Fruit fly (Drosophila melanogaster) whole organism, embryonic: ENCODE measurements around the gene Cep290.

ENCODE experiments used
- B-H1 ChIP-seq: fragments of 200-800 bp; sonication (Bioruptor generic); IDR thresholded peaks from 3 replicates; pipeline ENCODE4 v1.3.6; 2022; ENCODE audit warnings: missing biosample characterization, missing genetic modification characterization
- BEAF-32 ChIP-seq: fragments of 200-800 bp; sonication (Bioruptor generic); optimal IDR thresholded peaks from 3 replicates; lab custom pipeline; 2017; ENCODE audit warnings: missing biosample characterization, missing genetic modification characterization, mild to moderate bottlenecking, moderate library complexity, missing genetic modification reagents
- CG10366 ChIP-seq: fragments of 200-800 bp; sonication (Bioruptor generic); IDR thresholded peaks from 2 replicates; pipeline ENCODE4 v1.3.6; 2022; ENCODE audit warnings: missing biosample characterization, missing genetic modification characterization
- CG11560 ChIP-seq: fragments of 200-800 bp; sonication (Bioruptor generic); IDR thresholded peaks from 3 replicates; pipeline ENCODE4 v1.3.6; 2022; ENCODE audit warnings: missing biosample characterization, missing genetic modification characterization
- CG13123 ChIP-seq: fragments of 200-800 bp; sonication (Bioruptor generic); optimal IDR thresholded peaks from 2 replicates; lab custom pipeline; 2016; ENCODE audit warnings: missing biosample characterization, missing genetic modification characterization
- CG13287 ChIP-seq: fragments of 200-800 bp; sonication (Bioruptor generic); IDR thresholded peaks from 2 replicates; pipeline ENCODE4 v1.3.6; 2022; ENCODE audit warnings: missing biosample characterization, missing genetic modification characterization; ENCODE audit not compliant: partially characterized antibody
- CG1529 ChIP-seq: fragments of 200-800 bp; sonication (Bioruptor generic); optimal IDR thresholded peaks from 3 replicates; lab custom pipeline; 2018; ENCODE audit warnings: missing biosample characterization, missing genetic modification characterization
- CG15601 ChIP-seq: fragments of 200-800 bp; sonication (Bioruptor generic); optimal IDR thresholded peaks from 3 replicates; lab custom pipeline; 2019; ENCODE audit warnings: missing biosample characterization, mild to moderate bottlenecking, missing genetic modification characterization, moderate library complexity
- CG17186 ChIP-seq: fragments of 200-800 bp; sonication (Bioruptor generic); optimal IDR thresholded peaks from 3 replicates; lab custom pipeline; 2017; ENCODE audit warnings: missing biosample characterization, missing genetic modification reagents, missing genetic modification characterization
- CG17612 ChIP-seq: fragments of 200-800 bp; sonication (Bioruptor generic); IDR thresholded peaks from 2 replicates; pipeline ENCODE4 v1.3.6; 2022; ENCODE audit warnings: missing biosample characterization, missing genetic modification characterization
- CG18764 ChIP-seq: fragments of 200-800 bp; sonication (Bioruptor generic); optimal IDR thresholded peaks from 3 replicates; lab custom pipeline; 2016; ENCODE audit warnings: missing biosample characterization, missing genetic modification characterization
- CG32767 ChIP-seq: fragments of 200-800 bp; sonication (Bioruptor generic); IDR thresholded peaks from 2 replicates; pipeline ENCODE4 v1.3.6; 2022; ENCODE audit warnings: missing biosample characterization, missing genetic modification characterization
- CG4820 ChIP-seq: fragments of 200-800 bp; sonication (Bioruptor generic); optimal IDR thresholded peaks from 3 replicates; lab custom pipeline; 2016; ENCODE audit warnings: missing biosample characterization, missing genetic modification characterization
- CG5180 ChIP-seq: fragments of 200-800 bp; sonication (Bioruptor generic); optimal IDR thresholded peaks from 3 replicates; lab custom pipeline; 2017; ENCODE audit warnings: missing biosample characterization, missing genetic modification characterization, mild to moderate bottlenecking, moderate library complexity, missing genetic modification reagents
- CG7271 ChIP-seq: fragments of 200-800 bp; sonication (Bioruptor generic); optimal IDR thresholded peaks from 2 replicates; lab custom pipeline; 2018; ENCODE audit warnings: missing biosample characterization, mild to moderate bottlenecking, missing genetic modification characterization, moderate library complexity
- CG8290 ChIP-seq, 3 experiments: fragments of 200-800 bp; sonication (Bioruptor generic); optimal IDR thresholded peaks; 2 replicates each; lab custom pipeline; 2016 to 2019; ENCODE audit warnings: missing biosample characterization in 3 of 3, missing genetic modification characterization in 3 of 3, mild to moderate bottlenecking in 2 of 3, moderate library complexity in 1 of 3
- Camta ChIP-seq: fragments of 200-800 bp; sonication (Bioruptor generic); optimal IDR thresholded peaks from 2 replicates; lab custom pipeline; 2016; ENCODE audit warnings: missing biosample characterization, missing genetic modification characterization
- CoRest ChIP-seq: fragments of 200-800 bp; sonication (Bioruptor generic); optimal IDR thresholded peaks from 3 replicates; lab custom pipeline; 2018; ENCODE audit warnings: missing biosample characterization, mild to moderate bottlenecking, missing genetic modification characterization, moderate library complexity
- E2f1 ChIP-seq: fragments of 200-800 bp; sonication (Bioruptor generic); IDR thresholded peaks from 2 replicates; pipeline ENCODE4 v1.3.6; 2022; ENCODE audit warnings: missing biosample characterization, missing genetic modification characterization
- Hand ChIP-seq: fragments of 200-800 bp; sonication (Bioruptor generic); optimal IDR thresholded peaks from 2 replicates; lab custom pipeline; 2017; ENCODE audit warnings: mild to moderate bottlenecking, missing biosample characterization, missing genetic modification reagents, missing genetic modification characterization
- Lpt ChIP-seq: fragments of >200 bp; optimal IDR thresholded peaks from 2 replicates; lab custom pipeline; 2018; ENCODE audit warnings: missing biosample characterization, missing genetic modification characterization
- Mad ChIP-seq: fragments of 200-800 bp; sonication (Bioruptor generic); optimal IDR thresholded peaks from 2 replicates; lab custom pipeline; 2016; ENCODE audit warnings: missing biosample characterization, missing genetic modification characterization
- Max ChIP-seq: fragments of 200-800 bp; sonication (Bioruptor generic); optimal IDR thresholded peaks from 2 replicates; lab custom pipeline; 2016; ENCODE audit warnings: missing biosample characterization, mild to moderate bottlenecking, missing genetic modification characterization
- Meics ChIP-seq: fragments of 200-800 bp; sonication (Bioruptor generic); optimal IDR thresholded peaks from 2 replicates; lab custom pipeline; 2017; ENCODE audit warnings: missing biosample characterization, mild to moderate bottlenecking, missing genetic modification characterization
- NC2β ChIP-seq: fragments of 200-800 bp; sonication (Bioruptor generic); optimal IDR thresholded peaks from 2 replicates; lab custom pipeline; 2016; ENCODE audit warnings: missing biosample characterization, missing genetic modification characterization
- Neu2 ChIP-seq: fragments of 200-800 bp; sonication (Bioruptor generic); optimal IDR thresholded peaks from 3 replicates; lab custom pipeline; 2016; ENCODE audit warnings: missing biosample characterization, missing genetic modification characterization, borderline replicate concordance
- Pdp1 ChIP-seq, 2 experiments: fragments of 200-800 bp; sonication (Bioruptor generic); optimal IDR thresholded peaks; 3 replicates each; lab custom pipeline; 2016; ENCODE audit warnings: missing biosample characterization in 2 of 2, missing genetic modification characterization in 2 of 2, mild to moderate bottlenecking in 1 of 2, moderate library complexity in 1 of 2
- Rx ChIP-seq: fragments of 200-800 bp; sonication (Bioruptor generic); IDR thresholded peaks from 2 replicates; pipeline ENCODE4 v1.3.6; 2022; ENCODE audit warnings: missing biosample characterization, missing genetic modification characterization
- Sox102F ChIP-seq: fragments of 200-800 bp; sonication (Bioruptor generic); optimal IDR thresholded peaks from 2 replicates; lab custom pipeline; 2018; ENCODE audit warnings: missing biosample characterization, mild to moderate bottlenecking, missing genetic modification characterization, moderate library complexity
- Taf1 ChIP-seq: fragments of 200-800 bp; sonication (Bioruptor generic); IDR thresholded peaks from 2 replicates; pipeline ENCODE4 v1.3.6; 2022; ENCODE audit warnings: missing biosample characterization, missing genetic modification characterization
- Tbp ChIP-seq: fragments of >200 bp; optimal IDR thresholded peaks from 2 replicates; lab custom pipeline; 2018; ENCODE audit warnings: missing biosample characterization, missing genetic modification characterization
- YL-1 ChIP-seq: fragments of 200-800 bp; sonication (Bioruptor generic); optimal IDR thresholded peaks from 3 replicates; lab custom pipeline; 2017; ENCODE audit warnings: missing biosample characterization, mild to moderate bottlenecking, missing genetic modification characterization
- ase ChIP-seq: fragments of 200-800 bp; sonication (Bioruptor generic); IDR thresholded peaks from 3 replicates; pipeline ENCODE4 v1.3.6; 2022; ENCODE audit warnings: missing biosample characterization, missing genetic modification characterization
- btn ChIP-seq: fragments of 200-800 bp; sonication (Bioruptor generic); optimal IDR thresholded peaks from 2 replicates; lab custom pipeline; 2016; ENCODE audit warnings: missing biosample characterization, missing genetic modification characterization
- chinmo ChIP-seq: fragments of 200-800 bp; sonication (Bioruptor generic); IDR thresholded peaks from 4 replicates; pipeline ENCODE4 v1.3.6; 2022; ENCODE audit warnings: missing biosample characterization, missing genetic modification characterization; ENCODE audit not compliant: partially characterized antibody
- crol ChIP-seq: fragments of 200-800 bp; sonication (Bioruptor generic); IDR thresholded peaks from 2 replicates; pipeline ENCODE4 v1.3.6; 2022; ENCODE audit warnings: missing biosample characterization, missing genetic modification characterization
- exex ChIP-seq: fragments of 200-800 bp; sonication (Bioruptor generic); optimal IDR thresholded peaks from 4 replicates; lab custom pipeline; 2018; ENCODE audit warnings: missing biosample characterization, mild to moderate bottlenecking, missing genetic modification characterization, moderate library complexity
- gce ChIP-seq: fragments of 200-800 bp; sonication (Bioruptor generic); IDR thresholded peaks from 3 replicates; pipeline ENCODE4 v1.3.6; 2022; ENCODE audit warnings: missing biosample characterization, missing genetic modification characterization
- insv ChIP-seq, 2 experiments: fragments of 200-800 bp; sonication (Bioruptor generic); optimal IDR thresholded peaks; 3 replicates each; lab custom pipeline; 2016 to 2018; ENCODE audit warnings: missing biosample characterization in 2 of 2, missing genetic modification characterization in 2 of 2
- jumu ChIP-seq: fragments of 200-800 bp; sonication (Bioruptor generic); optimal IDR thresholded peaks from 3 replicates; lab custom pipeline; 2016; ENCODE audit warnings: missing biosample characterization, missing genetic modification characterization
- kni ChIP-seq: fragments of 200-800 bp; sonication (Bioruptor generic); optimal IDR thresholded peaks from 3 replicates; lab custom pipeline; 2017; ENCODE audit warnings: mild to moderate bottlenecking, missing biosample characterization, missing genetic modification reagents, missing genetic modification characterization
- luna ChIP-seq: fragments of 200-800 bp; sonication (Bioruptor generic); optimal IDR thresholded peaks from 2 replicates; lab custom pipeline; 2016; ENCODE audit warnings: missing biosample characterization, missing genetic modification characterization
- nerfin-1 ChIP-seq: fragments of 200-800 bp; sonication (Bioruptor generic); optimal IDR thresholded peaks from 3 replicates; lab custom pipeline; 2019; ENCODE audit warnings: missing biosample characterization, mild to moderate bottlenecking, missing genetic modification characterization, moderate library complexity
- onecut ChIP-seq: fragments of 200-800 bp; sonication (Bioruptor generic); IDR thresholded peaks from 2 replicates; pipeline ENCODE4 v1.3.6; 2022; ENCODE audit warnings: missing biosample characterization, missing genetic modification characterization
- psq ChIP-seq: fragments of 200-800 bp; sonication (Bioruptor generic); optimal IDR thresholded peaks from 2 replicates; lab custom pipeline; 2017; ENCODE audit warnings: missing biosample characterization, missing genetic modification characterization
- pzg ChIP-seq: fragments of 200-800 bp; sonication (Bioruptor generic); optimal IDR thresholded peaks from 3 replicates; lab custom pipeline; 2018; ENCODE audit warnings: missing biosample characterization, mild to moderate bottlenecking, missing genetic modification characterization, moderate library complexity
- row ChIP-seq: fragments of 200-800 bp; sonication (Bioruptor generic); IDR thresholded peaks from 3 replicates; pipeline ENCODE4 v1.3.6; 2022; ENCODE audit warnings: missing biosample characterization, missing genetic modification characterization
- stc ChIP-seq: fragments of 200-800 bp; sonication (Bioruptor generic); IDR thresholded peaks from 2 replicates; pipeline ENCODE4 v1.3.6; 2022; ENCODE audit warnings: missing biosample characterization, missing genetic modification characterization
- stwl ChIP-seq: fragments of 200-800 bp; sonication (Bioruptor generic); optimal IDR thresholded peaks from 3 replicates; lab custom pipeline; 2018; ENCODE audit warnings: missing biosample characterization, mild to moderate bottlenecking, missing genetic modification characterization, moderate library complexity

The Cep290 gene

dm6 chr3L:881496-882235 is 37.9 kb downstream of the Cep290 start, which contains the start of gene CG13907 (continued):
- TF ChIP-seq YL-1 (GFP tag; lab: Kevin White, UChicago) (no peak), chinmo (peak; percentile 82), E2f1 (no peak), Camta (GFP tag; lab: Kevin White, UChicago) (no peak), CoRest (tag; lab: Kevin White, UChicago) (no peak), onecut (GFP tag; lab: Robert Waterston, UW) (peak; percentile 63), luna (no peak), Neu2 (GFP tag; lab: Kevin White, UChicago) (no peak), CG4820 (no peak), CG17186 (no peak), gce (GFP tag; lab: Robert Waterston, UW) (no peak), btn (GFP tag; lab: Kevin White, UChicago) (no peak), CG11560 (tag; lab: Robert Waterston, UW) (no peak), pzg (GFP tag; lab: Kevin White, UChicago) (no peak), row (GFP tag; lab: Robert Waterston, UW) (no peak), exex (no peak), B-H1 (no peak), Rx (GFP tag; lab: Robert Waterston, UW) (no peak), crol (peak; percentile 61; the same call in 1 of the 2 replicates), CG7271 (tag; lab: Kevin White, UChicago) (no peak), Taf1 (GFP tag; lab: Robert Waterston, UW) (no peak), kni (GFP tag; lab: Kevin White, UChicago) (peak; percentile 8), Mad (GFP tag; lab: Kevin White, UChicago) (no peak), NC2β (GFP tag; lab: Kevin White, UChicago) (no peak), Sox102F (GFP tag; lab: Kevin White, UChicago) (no peak), CG13123 (GFP tag; lab: Kevin White, UChicago) (no peak), CG13287 (GFP tag; lab: Robert Waterston, UW) (peak; percentile 43; the same call in 1 of the 2 replicates), Hand (GFP tag; lab: Kevin White, UChicago) (no peak), CG8290 (GFP tag; optimal IDR thresholded peaks at IDR 0.05; lab: Kevin White, UChicago) (no peak), CG8290 (tag; optimal IDR thresholded peaks at IDR 0.05; lab: Kevin White, UChicago) (peak in 1 of 2 experiments; percentile 10), CG17612 (GFP tag; lab: Robert Waterston, UW) (no peak), BEAF-32 (GFP tag; lab: Kevin White, UChicago) (no peak), CG10366 (GFP tag; lab: Robert Waterston, UW) (no peak), Meics (no peak), CG15601 (no peak), Pdp1 (GFP tag; optimal IDR thresholded peaks at IDR 0.05; lab: Kevin White, UChicago) (no peak), psq (GFP tag; lab: Kevin White, UChicago) (no peak), Lpt (GFP tag; lab: Kevin White, UChicago) (no peak), insv (GFP tag; optimal IDR thresholded peaks at IDR 0.05; lab: Kevin White, UChicago) (no peak), nerfin-1 (tag; lab: Kevin White, UChicago) (peak; percentile 59), stwl (tag; lab: Kevin White, UChicago) (no peak), Max (GFP tag; lab: Kevin White, UChicago) (peak; percentile 21), CG32767 (0 out of 2 replicates have a peak, but pooled peaks have one; percentile 16), Tbp (GFP tag; lab: Kevin White, UChicago) (no peak), CG5180 (GFP tag; lab: Kevin White, UChicago) (no peak), CG18764 (GFP tag; lab: Kevin White, UChicago) (no peak), stc (no peak), CG1529 (GFP tag; lab: Kevin White, UChicago) (no peak), ase (no peak), jumu (no peak)
